Fruit fly (Drosophila melanogaster) whole organism, embryonic: ENCODE data around the gene CG42792.

Source experiments
- Asciz ChIP-seq: fragments of 200-800 bp; sonication (Bioruptor generic); optimal IDR thresholded peaks from 2 replicates; lab custom pipeline; 2017; ENCODE audit warnings: missing biosample characterization, mild to moderate bottlenecking, missing genetic modification characterization, missing genetic modification reagents
- B-H1 ChIP-seq: fragments of 200-800 bp; sonication (Bioruptor generic); IDR thresholded peaks from 3 replicates; pipeline ENCODE4 v1.3.6; 2022; ENCODE audit warnings: missing biosample characterization, missing genetic modification characterization
- Blimp-1 ChIP-seq: fragments of 200-800 bp; sonication (Bioruptor generic); optimal IDR thresholded peaks from 3 replicates; lab custom pipeline; 2018; ENCODE audit warnings: missing biosample characterization, missing genetic modification characterization, mild to moderate bottlenecking, moderate library complexity, missing genetic modification reagents
- Bteb2 ChIP-seq: fragments of 200-800 bp; sonication (Bioruptor generic); optimal IDR thresholded peaks from 2 replicates; lab custom pipeline; 2016; ENCODE audit warnings: missing biosample characterization, missing genetic modification characterization
- CG12219 ChIP-seq: fragments of 200-800 bp; sonication (Bioruptor generic); optimal IDR thresholded peaks from 3 replicates; lab custom pipeline; 2018; ENCODE audit warnings: missing biosample characterization, mild to moderate bottlenecking, missing genetic modification characterization
- CG12299 ChIP-seq: fragments of 200-800 bp; sonication (Bioruptor generic); optimal IDR thresholded peaks from 2 replicates; lab custom pipeline; 2018; ENCODE audit warnings: missing biosample characterization, mild to moderate bottlenecking, missing genetic modification characterization
- CG13624 ChIP-seq: fragments of 200-800 bp; sonication (Bioruptor generic); optimal IDR thresholded peaks from 2 replicates; lab custom pipeline; 2016; ENCODE audit warnings: missing biosample characterization, missing genetic modification characterization
- CG14014 ChIP-seq: fragments of 200-800 bp; sonication (Bioruptor generic); IDR thresholded peaks from 2 replicates; pipeline ENCODE4 v1.3.6; 2022; ENCODE audit warnings: missing biosample characterization, missing genetic modification characterization
- CG14710 ChIP-seq: fragments of 200-800 bp; sonication (Bioruptor generic); optimal IDR thresholded peaks from 3 replicates; lab custom pipeline; 2019; ENCODE audit warnings: missing biosample characterization, mild to moderate bottlenecking, missing genetic modification characterization, moderate library complexity
- CG18764 ChIP-seq: fragments of 200-800 bp; sonication (Bioruptor generic); optimal IDR thresholded peaks from 3 replicates; lab custom pipeline; 2016; ENCODE audit warnings: missing biosample characterization, missing genetic modification characterization
- CG32767 ChIP-seq: fragments of 200-800 bp; sonication (Bioruptor generic); IDR thresholded peaks from 2 replicates; pipeline ENCODE4 v1.3.6; 2022; ENCODE audit warnings: missing biosample characterization, missing genetic modification characterization
- CG33213 ChIP-seq: fragments of 200-800 bp; sonication (Bioruptor generic); optimal IDR thresholded peaks from 3 replicates; lab custom pipeline; 2016; ENCODE audit warnings: missing biosample characterization, missing genetic modification characterization
- CG4424 ChIP-seq: fragments of 200-800 bp; sonication (Bioruptor generic); optimal IDR thresholded peaks from 3 replicates; lab custom pipeline; 2016; ENCODE audit warnings: missing biosample characterization, missing genetic modification characterization
- CG4730 ChIP-seq: fragments of 200-800 bp; sonication (Bioruptor generic); IDR thresholded peaks from 2 replicates; pipeline ENCODE4 v1.3.6; 2022; ENCODE audit warnings: missing biosample characterization, missing genetic modification characterization
- CG6175 ChIP-seq: fragments of 200-800 bp; sonication (Bioruptor generic); IDR thresholded peaks from 3 replicates; pipeline ENCODE4 v1.3.6; 2022; ENCODE audit warnings: missing biosample characterization, missing genetic modification characterization
- CG7745 ChIP-seq: fragments of 200-800 bp; sonication (Bioruptor generic); optimal IDR thresholded peaks from 2 replicates; lab custom pipeline; 2018; ENCODE audit warnings: missing biosample characterization, mild to moderate bottlenecking, missing genetic modification characterization, moderate library complexity
- CG8290 ChIP-seq, 3 experiments: fragments of 200-800 bp; sonication (Bioruptor generic); optimal IDR thresholded peaks; 2 replicates each; lab custom pipeline; 2016 to 2019; ENCODE audit warnings: missing biosample characterization in 3 of 3, missing genetic modification characterization in 3 of 3, mild to moderate bottlenecking in 2 of 3, moderate library complexity in 1 of 3
- CG9817 ChIP-seq: fragments of 200-800 bp; sonication (Bioruptor generic); optimal IDR thresholded peaks from 2 replicates; lab custom pipeline; 2018; ENCODE audit warnings: missing biosample characterization, mild to moderate bottlenecking, missing genetic modification characterization, moderate library complexity
- Camta ChIP-seq: fragments of 200-800 bp; sonication (Bioruptor generic); optimal IDR thresholded peaks from 2 replicates; lab custom pipeline; 2016; ENCODE audit warnings: missing biosample characterization, missing genetic modification characterization
- Drgx ChIP-seq: fragments of 200-800 bp; sonication (Bioruptor generic); IDR thresholded peaks from 2 replicates; pipeline ENCODE4 v1.3.6; 2022; ENCODE audit warnings: missing biosample characterization, missing genetic modification characterization
- HHEX ChIP-seq: fragments of 200-800 bp; sonication (Bioruptor generic); optimal IDR thresholded peaks from 3 replicates; lab custom pipeline; 2017; ENCODE audit warnings: missing biosample characterization, mild to moderate bottlenecking, missing genetic modification characterization, missing genetic modification reagents
- HLH4C ChIP-seq: fragments of 200-800 bp; sonication (Bioruptor generic); IDR thresholded peaks from 3 replicates; pipeline ENCODE4 v1.3.6; 2022; ENCODE audit warnings: missing biosample characterization, missing genetic modification characterization; ENCODE audit not compliant: partially characterized antibody
- HLHmδ ChIP-seq: fragments of 200-800 bp; sonication (Bioruptor generic); optimal IDR thresholded peaks from 2 replicates; lab custom pipeline; 2018; ENCODE audit warnings: missing biosample characterization, mild to moderate bottlenecking, missing genetic modification characterization, moderate library complexity
- Hr3 ChIP-seq: fragments of 200-800 bp; sonication (Bioruptor generic); optimal IDR thresholded peaks from 3 replicates; lab custom pipeline; 2016; ENCODE audit warnings: missing biosample characterization, missing genetic modification characterization
- MBD-R2 ChIP-seq: fragments of 200-800 bp; sonication (Bioruptor generic); IDR thresholded peaks from 2 replicates; pipeline ENCODE4 v1.3.6; 2022; ENCODE audit warnings: missing biosample characterization, missing genetic modification characterization
- Mes4 ChIP-seq: fragments of 200-800 bp; sonication (Bioruptor generic); optimal IDR thresholded peaks from 2 replicates; lab custom pipeline; 2016; ENCODE audit warnings: missing biosample characterization, missing genetic modification characterization
- Oaz ChIP-seq: fragments of 200-800 bp; sonication (Bioruptor generic); IDR thresholded peaks from 2 replicates; pipeline ENCODE4 v1.3.6; 2022; ENCODE audit warnings: missing biosample characterization, missing genetic modification characterization
- Side ChIP-seq: fragments of 200-800 bp; sonication (Bioruptor generic); optimal IDR thresholded peaks from 2 replicates; lab custom pipeline; 2016; ENCODE audit warnings: missing biosample characterization, missing genetic modification characterization
- Sry-δ ChIP-seq: fragments of 200-800 bp; sonication (Bioruptor generic); optimal IDR thresholded peaks from 2 replicates; lab custom pipeline; 2016; ENCODE audit warnings: missing biosample characterization, missing genetic modification characterization
- Stat92E ChIP-seq, 3 experiments: fragments of >200 bp in 2 of 3; fragments of 200-800 bp in 1 of 3; sonication (Bioruptor generic) in 1 of 3; optimal IDR thresholded peaks; 2 replicates each; lab custom pipeline; 2017 to 2019; ENCODE audit warnings: missing biosample characterization in 3 of 3, missing genetic modification characterization in 3 of 3, mild to moderate bottlenecking in 1 of 3, moderate library complexity in 1 of 3
- Vsx1 ChIP-seq: fragments of 200-800 bp; sonication (Bioruptor generic); optimal IDR thresholded peaks from 2 replicates; lab custom pipeline; 2017; ENCODE audit warnings: missing biosample characterization, mild to moderate bottlenecking, missing genetic modification characterization, missing genetic modification reagents
- bcd ChIP-seq: fragments of 200-800 bp; sonication (Bioruptor generic); optimal IDR thresholded peaks from 2 replicates; lab custom pipeline; 2017; ENCODE audit warnings: missing biosample characterization, mild to moderate bottlenecking, missing genetic modification characterization
- dati ChIP-seq: fragments of 200-800 bp; sonication (Bioruptor generic); IDR thresholded peaks from 2 replicates; pipeline ENCODE4 v1.3.6; 2022; ENCODE audit warnings: missing biosample characterization, missing genetic modification characterization
- dmrt11E ChIP-seq: fragments of 200-800 bp; sonication (Bioruptor generic); optimal IDR thresholded peaks from 3 replicates; lab custom pipeline; 2018; ENCODE audit warnings: missing biosample characterization, mild to moderate bottlenecking, missing genetic modification characterization, moderate library complexity
- grn ChIP-seq: fragments of 200-800 bp; sonication (Bioruptor generic); optimal IDR thresholded peaks from 3 replicates; lab custom pipeline; 2017; ENCODE audit warnings: missing biosample characterization, missing genetic modification characterization
- hth ChIP-seq: fragments of >200 bp; optimal IDR thresholded peaks from 2 replicates; lab custom pipeline; 2017; ENCODE audit warnings: inconsistent platforms
- lbe ChIP-seq: fragments of 200-800 bp; sonication (Bioruptor generic); optimal IDR thresholded peaks from 2 replicates; lab custom pipeline; 2016; ENCODE audit warnings: missing biosample characterization, mild to moderate bottlenecking, missing genetic modification characterization
- lilli ChIP-seq: fragments of 200-800 bp; sonication (Bioruptor generic); optimal IDR thresholded peaks from 3 replicates; lab custom pipeline; 2016; ENCODE audit warnings: missing biosample characterization, missing genetic modification characterization
- mirr ChIP-seq: fragments of 200-800 bp; sonication (Bioruptor generic); optimal IDR thresholded peaks from 3 replicates; lab custom pipeline; 2018; ENCODE audit warnings: missing biosample characterization, mild to moderate bottlenecking, missing genetic modification characterization
- pnt ChIP-seq: fragments of 200-800 bp; sonication (Bioruptor generic); optimal IDR thresholded peaks from 3 replicates; lab custom pipeline; 2016; ENCODE audit warnings: missing biosample characterization, missing genetic modification characterization
- pros ChIP-seq: fragments of 200-800 bp; sonication (Bioruptor generic); optimal IDR thresholded peaks from 3 replicates; lab custom pipeline; 2019; ENCODE audit warnings: missing biosample characterization, mild to moderate bottlenecking, missing genetic modification characterization, moderate library complexity
- pzg ChIP-seq: fragments of 200-800 bp; sonication (Bioruptor generic); optimal IDR thresholded peaks from 3 replicates; lab custom pipeline; 2018; ENCODE audit warnings: missing biosample characterization, mild to moderate bottlenecking, missing genetic modification characterization, moderate library complexity
- salm ChIP-seq: fragments of 200-800 bp; sonication (Bioruptor generic); optimal IDR thresholded peaks from 2 replicates; lab custom pipeline; 2018; ENCODE audit warnings: missing biosample characterization, mild to moderate bottlenecking, missing genetic modification characterization
- schlank ChIP-seq: fragments of 200-800 bp; sonication (Bioruptor generic); optimal IDR thresholded peaks from 2 replicates; lab custom pipeline; 2018; ENCODE audit warnings: missing biosample characterization, mild to moderate bottlenecking, missing genetic modification characterization
- sima ChIP-seq: fragments of 200-800 bp; sonication (Bioruptor generic); optimal IDR thresholded peaks from 2 replicates; lab custom pipeline; 2016; ENCODE audit warnings: missing biosample characterization, missing genetic modification characterization
- sob ChIP-seq: fragments of 200-800 bp; sonication (Bioruptor generic); IDR thresholded peaks from 2 replicates; pipeline ENCODE4 v1.3.6; 2022; ENCODE audit warnings: missing biosample characterization, missing genetic modification characterization
- tin ChIP-seq: fragments of 200-800 bp; sonication (Bioruptor generic); optimal IDR thresholded peaks from 3 replicates; lab custom pipeline; 2016; ENCODE audit warnings: missing biosample characterization, missing genetic modification characterization
- vvl ChIP-seq: fragments of 200-800 bp; sonication (Bioruptor generic); IDR thresholded peaks from 2 replicates; pipeline ENCODE4 v1.3.6; 2022; ENCODE audit warnings: missing biosample characterization, missing genetic modification characterization

The CG42792 gene

DNA sequence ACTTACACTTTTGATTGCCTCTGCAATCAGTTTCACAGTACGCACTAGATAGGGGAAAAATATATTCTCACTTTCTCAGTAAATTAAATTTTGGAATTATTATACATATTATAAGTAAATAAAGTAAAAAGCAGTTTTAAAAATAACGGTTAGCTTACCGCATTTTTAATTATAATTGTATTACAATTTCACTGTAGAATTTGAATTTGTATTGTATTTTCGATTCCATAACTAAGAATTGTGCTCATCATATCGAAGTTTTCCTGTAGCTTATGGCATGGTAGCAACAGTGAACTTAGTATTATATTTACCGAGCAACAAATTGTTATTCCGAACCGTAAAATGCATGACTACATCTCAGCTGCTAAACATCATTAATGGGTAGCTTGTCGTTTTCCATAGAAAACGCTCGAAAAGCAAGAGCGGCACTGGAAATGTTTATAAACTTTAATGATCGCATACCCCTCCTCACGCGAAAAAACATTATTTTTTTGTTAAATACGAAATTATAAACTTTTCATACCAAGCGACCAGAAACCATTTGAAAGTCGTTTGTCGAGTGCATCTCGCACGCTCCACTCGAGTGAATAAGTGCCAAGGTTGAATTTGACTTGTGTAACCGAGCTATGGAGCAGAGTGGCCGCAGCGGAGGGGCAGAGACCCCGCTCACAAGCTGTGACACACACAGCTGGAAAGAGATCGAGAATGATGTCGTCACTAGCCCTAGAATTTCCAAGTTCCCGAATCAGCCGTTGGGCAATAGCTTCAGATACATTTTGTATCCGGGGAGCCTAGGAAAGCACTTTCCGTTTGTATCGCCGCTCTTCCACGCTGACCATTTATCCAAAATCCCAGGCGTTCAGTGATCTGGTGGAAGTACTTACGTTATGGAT is 47.0 kb upstream of the CG42792 start (continued):
- peak; percentile 87 for TF ChIP-seq salm (tag; lab: Kevin White, UChicago)
- TF ChIP-seq hth = no peak
- TF ChIP-seq schlank (tag; lab: Kevin White, UChicago) = peak; percentile 82
- peak; percentile 78 for TF ChIP-seq CG18764 (GFP tag; lab: Kevin White, UChicago)
- TF ChIP-seq CG8290 (GFP tag; optimal IDR thresholded peaks at IDR 0.05; lab: Kevin White, UChicago) = peak; percentile 83
- TF ChIP-seq CG8290 (tag; optimal IDR thresholded peaks at IDR 0.05; lab: Kevin White, UChicago) = peak in 1 of 2 experiments; percentile 17
- TF ChIP-seq Sry-δ (GFP tag; lab: Kevin White, UChicago) = no peak
- TF ChIP-seq Oaz = peak; percentile 75
- TF ChIP-seq sima (GFP tag; lab: Kevin White, UChicago) = no peak
- peak; percentile 49; the same call in 1 of the 2 replicates for TF ChIP-seq MBD-R2 (GFP tag; lab: Robert Waterston, UW)
- TF ChIP-seq bcd (GFP tag; lab: Kevin White, UChicago) = peak; percentile 89
- peak; percentile 82 for TF ChIP-seq vvl (GFP tag; lab: Robert Waterston, UW)
- TF ChIP-seq pzg (GFP tag; lab: Kevin White, UChicago) = no peak
- peak; percentile 96 for TF ChIP-seq CG9817 (tag; lab: Kevin White, UChicago)
- TF ChIP-seq HHEX (GFP tag; lab: Kevin White, UChicago) = peak; percentile 86
- peak; percentile 60 for TF ChIP-seq CG7745 (tag; lab: Kevin White, UChicago)
- no peak for TF ChIP-seq grn
- peak; percentile 78 for TF ChIP-seq lilli (GFP tag; lab: Kevin White, UChicago)
- TF ChIP-seq Hr3 (GFP tag; lab: Kevin White, UChicago) = peak; percentile 66
- TF ChIP-seq CG13624 (GFP tag; lab: Kevin White, UChicago) = no peak
- peak; percentile 83 for TF ChIP-seq Vsx1
- peak; percentile 89 for TF ChIP-seq CG14014
- TF ChIP-seq CG14710 (tag; lab: Kevin White, UChicago) = peak; percentile 87
- TF ChIP-seq Mes4 (GFP tag; lab: Kevin White, UChicago) = no peak
- peak; percentile 81 for TF ChIP-seq CG12219 (GFP tag; lab: Kevin White, UChicago)
- TF ChIP-seq dati (GFP tag; lab: Robert Waterston, UW) = no peak
- TF ChIP-seq lbe = peak; percentile 76
- peak; percentile 85 for TF ChIP-seq sob (GFP tag; lab: Robert Waterston, UW)
- peak; percentile 54 for TF ChIP-seq Bteb2 (GFP tag; lab: Kevin White, UChicago)
- TF ChIP-seq mirr (GFP tag; lab: Kevin White, UChicago) = peak; percentile 60
- no peak for TF ChIP-seq CG33213 (GFP tag; lab: Kevin White, UChicago)
- TF ChIP-seq CG6175 (GFP tag; lab: Robert Waterston, UW) = 0 out of 3 replicates have a peak, but pooled peaks have one; percentile 24
- no peak for TF ChIP-seq Camta (GFP tag; lab: Kevin White, UChicago)
- TF ChIP-seq Drgx (GFP tag; lab: Robert Waterston, UW) = peak; percentile 83
- peak; percentile 84 for TF ChIP-seq tin
- peak; percentile 16 for TF ChIP-seq Side (GFP tag; lab: Kevin White, UChicago)
- TF ChIP-seq CG32767 = peak; percentile 95
- peak; percentile 85 for TF ChIP-seq Asciz (GFP tag; lab: Kevin White, UChicago)
- TF ChIP-seq HLH4C (GFP tag; lab: Robert Waterston, UW) = peak; percentile 37; the same call in 1 of the 3 replicates
- TF ChIP-seq dmrt11E (tag; lab: Kevin White, UChicago) = peak; percentile 95
- peak; percentile 95 for TF ChIP-seq CG12299 (tag; lab: Kevin White, UChicago)
- TF ChIP-seq pnt (GFP tag; lab: Kevin White, UChicago) = peak; percentile 73
- no peak for TF ChIP-seq Blimp-1
- peak; percentile 89 for TF ChIP-seq CG4730 (GFP tag; lab: Robert Waterston, UW)
- TF ChIP-seq HLHmδ = no peak
- peak; percentile 11 for TF ChIP-seq pros
- TF ChIP-seq Stat92E (GFP tag; optimal IDR thresholded peaks at IDR 0.05; lab: Kevin White, UChicago) = peak in 2 of 3 experiments; percentile 52 to 61
- TF ChIP-seq B-H1 = peak; percentile 71
- TF ChIP-seq CG4424 = peak; percentile 88
